Fruit fly (Drosophila melanogaster) whole organism, larva: ENCODE results near the gene CG4467.

ENCODE experiments used
- noc ChIP-seq: fragments of 200-800 bp; sonication (Bioruptor generic); optimal IDR thresholded peaks from 3 replicates; lab custom pipeline; 2019; ENCODE audit warnings: missing biosample characterization, mild to moderate bottlenecking, missing genetic modification characterization, moderate library complexity

CG4467 gene

DNA sequence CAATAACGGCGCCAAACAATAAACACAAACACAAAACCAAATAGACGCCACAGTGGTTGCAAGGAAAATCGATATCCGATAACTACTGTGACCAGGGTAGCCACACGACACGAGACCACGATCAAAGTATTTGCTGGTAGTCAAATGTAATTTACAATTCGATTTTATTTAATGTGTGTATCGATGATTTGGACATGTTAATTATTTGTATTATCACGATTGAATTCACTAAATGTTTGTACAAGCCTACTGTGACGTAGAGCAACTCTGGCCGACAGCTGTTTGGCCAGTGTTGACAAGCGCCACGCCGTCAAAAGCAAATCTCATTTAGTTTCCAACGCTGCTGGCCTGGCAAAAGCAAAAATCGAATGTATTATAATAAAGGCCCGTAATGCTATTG, 2.6 kb upstream of the CG4467 start, which contains the start of the genes Rad60 and EloA:
Gene Rad60, minus strand, starts transcription at position 222 of the 400 bp plus-strand sequence.
Gene EloA, plus strand, starts transcription at position 308 of the 400 bp plus-strand sequence.
- peak; percentile 61 for TF ChIP-seq noc

dm6 chr3R:23239934-23240632, 8.6 kb downstream of the CG4467 start:
- TF ChIP-seq noc, result peak; percentile 4

DNA sequence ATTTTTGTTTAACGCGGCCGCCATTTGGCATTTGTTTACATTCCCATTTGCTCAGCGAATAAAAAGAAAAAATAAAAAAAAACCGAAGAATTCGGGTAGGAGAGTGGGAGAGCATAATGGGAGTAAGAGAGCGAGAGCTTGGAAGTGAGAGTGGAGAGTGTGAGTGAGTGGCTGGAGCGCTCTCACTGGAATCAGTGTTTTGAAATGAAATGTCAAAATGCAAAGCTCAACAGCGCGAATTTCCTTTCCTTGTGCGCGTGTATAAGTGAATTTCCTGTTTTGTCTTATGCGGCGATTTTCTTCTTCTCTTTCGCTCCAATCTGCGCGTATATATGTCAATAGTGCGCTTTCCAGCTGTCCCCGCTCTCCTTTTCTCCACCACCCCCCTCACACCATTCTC, 9.7 kb downstream of the CG4467 start:
- no peak for TF ChIP-seq noc

- peak; percentile 51 for TF ChIP-seq noc
Measured at dm6 chr3R:23228605-23229264, 20.0 kb downstream of the CG4467 start.

DNA sequence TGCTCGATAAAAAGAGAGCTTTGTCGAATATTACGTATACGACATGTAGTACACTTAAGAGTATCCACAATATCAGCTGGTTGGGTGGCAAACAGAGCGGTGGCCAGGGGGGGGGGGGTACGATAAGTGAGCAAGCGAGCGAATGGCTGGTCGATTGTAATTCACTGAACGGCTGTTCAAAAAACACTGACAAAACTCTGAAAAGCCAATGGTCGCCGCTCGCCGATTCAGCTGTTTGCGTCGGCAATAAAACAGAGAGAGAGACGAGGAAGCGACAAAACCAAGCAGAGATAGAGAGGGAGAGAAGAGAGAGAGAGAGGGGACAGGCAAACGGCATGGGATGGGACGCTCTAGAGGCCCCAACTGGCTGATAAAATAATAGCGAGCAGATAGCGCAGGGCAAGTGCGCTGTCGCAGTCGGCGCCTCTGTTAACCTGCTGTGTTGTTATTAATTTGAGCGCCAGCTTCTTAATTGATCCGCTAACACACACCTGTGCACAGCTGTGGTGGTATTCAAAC, 22.1 kb downstream of the CG4467 start, which contains the start of gene cnc:
Gene cnc, minus strand, starts transcription at position 191 of the 519 bp plus-strand sequence.
- peak; percentile 49 for TF ChIP-seq noc

DNA sequence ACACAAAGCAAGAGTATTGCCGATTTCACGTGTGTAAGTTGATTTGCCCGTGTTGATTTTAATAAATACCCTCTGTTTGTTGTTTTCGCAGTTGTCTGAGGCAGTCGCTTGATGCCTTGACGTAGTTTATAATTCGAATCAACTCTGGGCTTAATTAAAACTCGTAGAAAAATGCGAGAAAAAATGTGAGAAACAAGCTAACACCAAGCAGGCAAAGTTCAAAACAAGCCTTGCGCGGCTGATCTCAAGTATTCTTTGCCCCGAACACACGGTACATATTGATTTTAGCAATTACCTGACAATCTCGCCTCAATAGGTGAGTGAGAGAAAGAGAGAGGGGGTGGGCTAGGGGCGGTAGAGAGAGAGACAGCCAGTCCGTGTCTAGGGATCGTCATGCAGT, 23.4 kb downstream of the CG4467 start:
- TF ChIP-seq noc, result peak; percentile 49

dm6 chr3R:23223151-23223810, 25.4 kb downstream of the CG4467 start:
- TF ChIP-seq noc, result peak; percentile 79

DNA sequence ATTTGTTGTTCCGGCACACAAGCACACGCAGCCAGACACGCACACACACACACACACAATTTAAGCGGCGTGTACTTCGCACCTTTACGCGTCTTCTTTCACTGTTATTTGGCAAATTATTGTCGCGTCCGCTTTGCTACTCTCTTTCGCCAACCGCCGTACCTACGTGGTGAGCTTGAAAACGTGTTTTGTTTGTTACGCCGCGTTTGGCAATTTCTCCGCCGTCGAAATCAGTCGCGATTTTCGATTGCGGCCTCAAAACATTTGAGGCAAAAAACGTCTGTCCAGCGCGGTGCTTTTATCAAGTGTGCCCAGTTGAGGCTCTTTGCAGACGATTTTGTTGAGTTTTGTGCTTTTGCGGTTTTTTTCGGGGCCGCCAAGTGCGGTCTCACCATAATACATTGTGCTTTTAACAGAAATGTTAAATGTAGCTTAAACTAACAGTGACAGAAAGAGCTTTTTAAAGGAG, 27.0 kb downstream of the CG4467 start:
- TF ChIP-seq noc, result peak; percentile 66

DNA sequence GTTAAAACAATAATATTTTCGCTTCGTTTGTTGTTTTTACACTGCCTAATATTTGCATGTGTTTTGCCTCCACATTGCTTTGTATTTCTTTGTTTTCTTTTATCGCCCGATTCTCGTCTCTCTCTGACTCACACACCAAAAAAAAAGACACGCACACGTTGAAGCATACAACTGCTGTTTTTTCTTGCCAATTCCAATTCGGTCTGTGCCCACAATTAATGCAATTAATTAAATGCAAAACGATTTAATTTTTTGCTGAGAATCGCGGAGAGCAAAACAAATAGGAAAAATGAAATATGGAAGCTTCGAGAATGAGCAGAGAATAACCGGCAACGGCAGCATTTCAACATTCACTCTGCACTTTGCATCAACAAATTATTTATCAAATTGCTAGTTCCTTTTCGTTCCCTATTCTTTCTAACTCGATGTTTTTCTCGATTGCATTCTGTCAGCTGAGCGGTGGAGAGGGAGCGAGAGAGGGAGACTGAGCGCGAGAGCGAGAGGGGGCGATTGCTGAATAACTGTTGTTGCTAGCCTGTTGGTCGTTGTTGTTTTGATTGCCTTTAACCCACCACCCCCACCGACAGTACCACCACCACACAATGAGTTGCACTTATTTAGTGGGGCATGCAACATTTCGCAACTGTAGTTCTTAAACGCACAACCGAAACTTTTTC, 27.6 kb downstream of the CG4467 start:
- no peak for TF ChIP-seq noc

dm6 chr3R:23220239-23221002, 28.3 kb downstream of the CG4467 start:
- TF ChIP-seq noc, result peak; percentile 15

DNA sequence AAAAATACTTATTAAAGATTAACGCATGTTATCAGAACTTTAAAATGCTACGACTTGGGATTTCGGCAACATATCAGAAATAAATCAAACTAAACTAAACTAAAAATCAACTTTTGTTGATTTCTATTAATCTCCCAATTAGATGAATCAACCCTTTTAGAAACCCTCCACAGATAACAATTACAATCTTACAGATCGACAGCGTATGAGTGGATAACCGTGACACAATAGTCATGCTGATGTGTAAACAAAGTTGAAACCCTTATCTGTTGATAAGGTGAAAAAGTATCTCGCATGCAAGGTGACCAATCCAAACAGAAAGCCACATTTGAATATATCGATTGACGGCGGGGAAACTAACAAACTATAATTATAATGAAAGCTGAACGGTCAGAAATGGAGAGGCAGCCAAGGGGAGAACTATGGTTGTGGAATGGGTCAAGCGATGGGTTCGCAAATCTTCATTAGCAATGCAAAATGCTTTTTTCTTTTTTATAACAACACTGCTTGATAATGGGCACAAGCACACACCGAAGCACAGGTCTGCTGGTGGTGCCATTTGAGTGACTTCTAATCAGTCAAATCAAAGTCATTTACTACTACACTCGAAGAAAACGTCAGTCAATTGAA, 31.4 kb downstream of the CG4467 start:
- TF ChIP-seq noc, result no peak

DNA sequence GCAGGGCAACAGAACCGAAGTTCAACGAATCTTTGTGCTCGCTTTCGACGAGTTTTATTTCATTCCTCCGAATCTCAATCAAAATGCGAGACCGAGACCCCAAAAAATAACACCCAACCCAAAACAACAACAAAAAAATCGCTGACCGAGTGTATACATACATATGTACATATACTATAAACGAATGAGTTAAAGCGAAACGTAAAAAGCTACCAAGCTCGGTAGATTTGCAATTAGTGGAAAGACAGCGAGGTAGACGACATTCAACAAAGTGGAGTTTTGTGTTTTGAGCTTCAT, 33.3 kb downstream of the CG4467 start:
- no peak for TF ChIP-seq noc

DNA sequence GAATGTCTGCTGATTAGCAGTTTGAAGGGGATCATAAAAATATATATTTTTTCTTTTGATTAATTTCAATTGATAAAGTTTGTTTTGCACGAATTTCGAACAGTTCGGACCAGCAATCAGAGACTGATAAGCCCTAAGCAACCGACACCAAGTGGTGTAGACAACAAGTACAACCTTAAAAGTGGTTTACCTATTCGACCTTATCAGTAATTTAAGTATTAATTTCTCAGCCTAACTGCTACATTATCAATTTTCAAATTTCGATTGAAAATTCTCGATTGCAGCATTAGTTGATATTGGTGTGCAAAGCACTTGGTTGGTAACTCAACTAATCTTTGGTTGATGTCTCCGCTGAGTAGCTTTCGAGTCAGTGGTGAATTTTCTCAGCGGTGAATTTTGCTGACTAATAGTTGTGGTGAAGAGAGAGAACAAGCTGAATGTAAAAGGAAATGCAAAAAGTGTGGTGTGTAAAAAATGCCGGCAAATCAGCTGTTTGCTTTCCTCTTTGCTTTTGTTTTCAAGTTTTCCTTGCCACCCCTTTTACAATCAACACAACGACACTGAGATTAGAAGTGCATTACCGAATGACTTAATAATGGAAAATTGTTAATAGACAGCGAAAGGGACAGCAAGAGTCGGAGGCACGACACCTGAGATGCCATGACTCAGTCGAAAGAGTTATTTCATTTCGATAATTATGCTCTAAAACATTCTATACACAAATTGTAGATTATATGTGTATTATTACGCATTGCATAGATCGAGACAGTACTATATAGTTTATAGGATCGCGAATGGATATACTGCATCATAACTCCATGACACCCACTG, 33.9 kb downstream of the CG4467 start:
- peak; percentile 81 for TF ChIP-seq noc

DNA sequence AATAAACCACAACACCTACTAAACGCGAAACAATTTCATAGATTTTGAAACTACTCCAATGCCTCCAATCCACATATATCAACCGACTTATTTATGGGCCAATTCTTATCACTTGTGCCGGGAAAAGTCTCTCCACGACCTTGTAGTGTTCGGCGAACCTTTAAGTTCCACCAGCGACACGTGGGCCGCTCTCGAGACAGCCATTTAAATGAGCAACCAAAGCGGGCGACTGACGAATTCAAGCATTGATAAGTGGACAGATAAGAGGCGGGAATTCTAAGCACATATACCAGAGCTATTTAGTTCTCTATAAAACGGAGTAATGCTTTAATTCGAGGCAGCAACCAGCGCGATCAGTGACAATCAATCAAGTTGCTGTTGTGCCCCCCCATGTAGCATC, 35.9 kb downstream of the CG4467 start:
- TF ChIP-seq noc, result no peak
